Worm (Caenorhabditis elegans) whole organism, L4 larva: ENCODE data around the gene eat-3.

Experiments
- F26F4.8 ChIP-seq: fragments of 200-800 bp; sonication (Bioruptor generic); conservative IDR thresholded peaks from 2 replicates; pipeline ENCODE4 v1.3.6; 2022; ENCODE audit warnings: missing genetic modification characterization, missing compliant biosample characterization
- R02D3.7 ChIP-seq: fragments of 150-350 bp; sonication (generic microtip); optimal IDR thresholded peaks from 3 replicates; lab custom pipeline; 2014; ENCODE audit warnings: missing biosample characterization, missing genetic modification characterization
- aha-1 ChIP-seq: fragments of 150-350 bp; peaks from one replicate; lab custom pipeline; 2014; ENCODE audit warnings: missing biosample characterization, missing genetic modification characterization
- aly-2 ChIP-seq: sonication (generic microtip); optimal IDR thresholded peaks from 2 replicates; lab custom pipeline; 2018; ENCODE audit warnings: missing biosample characterization, missing genetic modification characterization
- ceh-20 ChIP-seq: fragments of 200-800 bp; sonication (Bioruptor generic); IDR thresholded peaks from 2 replicates; pipeline ENCODE4 v1.3.6; 2022; ENCODE audit warnings: missing genetic modification reagents, missing genetic modification characterization, missing compliant biosample characterization
- ces-1 ChIP-seq: fragments of 150-350 bp; sonication (generic microtip); optimal IDR thresholded peaks from 4 replicates; lab custom pipeline; 2014; ENCODE audit warnings: missing biosample characterization, missing genetic modification reagents, missing genetic modification characterization
- cey-2 ChIP-seq: sonication (generic microtip); optimal IDR thresholded peaks from 3 replicates; lab custom pipeline; 2017; ENCODE audit warnings: missing genetic modification characterization, mild to moderate bottlenecking, missing compliant biosample characterization, antibody characterized with exemption, borderline replicate concordance; ENCODE audit not compliant: insufficient read depth
- ctbp-1 ChIP-seq: fragments of 200-800 bp; sonication (Bioruptor generic); IDR thresholded peaks from 2 replicates; pipeline ENCODE4 v1.3.6; 2022; ENCODE audit warnings: missing genetic modification reagents, missing genetic modification characterization, missing compliant biosample characterization
- daf-12 ChIP-seq: fragments of 150-350 bp; optimal IDR thresholded peaks from 2 replicates; lab custom pipeline; 2014; ENCODE audit warnings: missing biosample characterization, missing genetic modification reagents, missing genetic modification characterization
- daf-16 ChIP-seq, 3 experiments: sonication (generic microtip); optimal IDR thresholded peaks; 2 replicates each; lab custom pipeline; 2016 to 2017; ENCODE audit warnings: missing genetic modification characterization in 3 of 3, missing genetic modification reagents in 3 of 3, mild to moderate bottlenecking in 2 of 3, missing compliant biosample characterization in 2 of 3, missing biosample characterization in 1 of 3, moderate library complexity in 1 of 3
- dmd-9 ChIP-seq: fragments of 200-800 bp; sonication (Bioruptor generic); IDR thresholded peaks from 2 replicates; pipeline ENCODE4 v1.3.6; 2022; ENCODE audit warnings: missing genetic modification reagents, missing genetic modification characterization, missing compliant biosample characterization
- dpl-1 ChIP-seq: fragments of 150-350 bp; optimal IDR thresholded peaks from 2 replicates; lab custom pipeline; 2014; ENCODE audit warnings: missing biosample characterization, missing genetic modification reagents, missing genetic modification characterization
- dve-1 ChIP-seq: sonication (generic microtip); optimal IDR thresholded peaks from 2 replicates; lab custom pipeline; 2017; ENCODE audit warnings: antibody characterized with exemption, mild to moderate bottlenecking, missing genetic modification characterization, missing compliant biosample characterization; ENCODE audit not compliant: insufficient read depth
- egl-27 ChIP-seq: sonication (generic microtip); optimal IDR thresholded peaks from 3 replicates; lab custom pipeline; 2017; ENCODE audit warnings: missing biosample characterization, missing genetic modification reagents, missing genetic modification characterization
- fkh-10 ChIP-seq: fragments of 150-350 bp; optimal IDR thresholded peaks from 2 replicates; lab custom pipeline; 2014; ENCODE audit warnings: missing biosample characterization, missing genetic modification reagents, missing genetic modification characterization
- hlh-11 ChIP-seq: fragments of 200-800 bp; sonication (Bioruptor generic); optimal IDR thresholded peaks from 2 replicates; lab custom pipeline; 2018; ENCODE audit warnings: mild to moderate bottlenecking, missing genetic modification characterization, missing compliant biosample characterization
- lin-13 ChIP-seq: fragments of 150-350 bp; optimal IDR thresholded peaks from 2 replicates; lab custom pipeline; 2014; ENCODE audit warnings: missing biosample characterization, missing genetic modification reagents, missing genetic modification characterization
- lin-29 ChIP-seq: fragments of 200-800 bp; sonication (Bioruptor generic); IDR thresholded peaks from 2 replicates; pipeline ENCODE4 v1.3.6; 2022; ENCODE audit warnings: missing genetic modification reagents, missing genetic modification characterization, missing compliant biosample characterization
- lsy-2 ChIP-seq, 2 experiments: fragments of 150-350 bp in 1 of 2; sonication (generic microtip) in 1 of 2; optimal IDR thresholded peaks; 2 replicates each; lab custom pipeline; 2014 to 2017; ENCODE audit warnings: missing biosample characterization in 2 of 2, missing genetic modification characterization in 2 of 2
- mep-1 ChIP-seq: fragments of 150-350 bp; sonication (generic microtip); optimal IDR thresholded peaks from 3 replicates; lab custom pipeline; 2014; ENCODE audit warnings: missing biosample characterization, missing genetic modification characterization
- nhr-10 ChIP-seq: fragments of 150-350 bp; optimal IDR thresholded peaks from 2 replicates; lab custom pipeline; 2014; ENCODE audit warnings: missing biosample characterization, missing genetic modification characterization
- nhr-11 ChIP-seq: fragments of 150-350 bp; optimal IDR thresholded peaks from 2 replicates; lab custom pipeline; 2014; ENCODE audit warnings: missing biosample characterization, missing genetic modification characterization
- nhr-25 ChIP-seq: sonication (generic microtip); optimal IDR thresholded peaks from 2 replicates; lab custom pipeline; 2017; ENCODE audit warnings: missing genetic modification characterization, mild to moderate bottlenecking, missing compliant biosample characterization, antibody characterized with exemption, moderate library complexity, borderline replicate concordance; ENCODE audit not compliant: insufficient read depth
- nhr-41 ChIP-seq: fragments of 200-800 bp; sonication (Bioruptor generic); IDR thresholded peaks from 2 replicates; pipeline ENCODE4 v1.3.6; 2022; ENCODE audit warnings: missing genetic modification reagents, missing genetic modification characterization, missing compliant biosample characterization
- nhr-42 ChIP-seq: fragments of 200-800 bp; sonication (Bioruptor generic); IDR thresholded peaks from 2 replicates; pipeline ENCODE4 v1.3.6; 2022; ENCODE audit warnings: missing genetic modification characterization, missing compliant biosample characterization
- nhr-6 ChIP-seq: fragments of 150-350 bp; optimal IDR thresholded peaks from 2 replicates; lab custom pipeline; 2014; ENCODE audit warnings: missing biosample characterization, missing genetic modification characterization
- set-16 ChIP-seq: fragments of 200-800 bp; sonication (Bioruptor generic); IDR thresholded peaks from 2 replicates; pipeline ENCODE4 v1.3.6; 2022; ENCODE audit warnings: missing genetic modification reagents, missing genetic modification characterization, missing compliant biosample characterization
- unc-130 ChIP-seq: sonication (generic microtip); optimal IDR thresholded peaks from 2 replicates; lab custom pipeline; 2016; ENCODE audit warnings: missing genetic modification reagents, missing genetic modification characterization, missing compliant biosample characterization
- unc-62 ChIP-seq, 3 experiments: fragments of 150-350 bp in 1 of 3; sonication (generic microtip); optimal IDR thresholded peaks in 2 of 3; peaks in 1 of 3; 1 replicate in 1 of 3; 2 replicates in 2 of 3; lab custom pipeline; 2014 to 2017; ENCODE audit warnings: missing biosample characterization in 3 of 3, missing genetic modification characterization in 3 of 3, missing genetic modification reagents in 3 of 3, missing genotype in 1 of 3
- zag-1 ChIP-seq: fragments of 150-350 bp; optimal IDR thresholded peaks from 2 replicates; lab custom pipeline; 2014; ENCODE audit warnings: missing biosample characterization, missing genetic modification characterization
- zfp-2 ChIP-seq: sonication (generic microtip); optimal IDR thresholded peaks from 2 replicates; lab custom pipeline; 2016; ENCODE audit warnings: mild to moderate bottlenecking, missing genetic modification characterization, missing compliant biosample characterization
- zfp-3 ChIP-seq: fragments of 200-800 bp; sonication (Bioruptor generic); conservative IDR thresholded peaks from 2 replicates; pipeline ENCODE4 v1.3.6; 2022; ENCODE audit warnings: missing genetic modification reagents, missing genetic modification characterization, missing compliant biosample characterization
- zip-11 ChIP-seq: fragments of 200-800 bp; sonication (Bioruptor generic); IDR thresholded peaks from 2 replicates; pipeline ENCODE4 v1.3.6; 2022; ENCODE audit warnings: missing genetic modification characterization, missing compliant biosample characterization
- zip-2 ChIP-seq: fragments of 150-350 bp; optimal IDR thresholded peaks from 2 replicates; lab custom pipeline; 2014; ENCODE audit warnings: missing biosample characterization, missing genetic modification characterization
- ztf-7 ChIP-seq: fragments of 150-350 bp; optimal IDR thresholded peaks from 2 replicates; lab custom pipeline; 2014; ENCODE audit warnings: missing biosample characterization, missing genetic modification characterization

eat-3 gene

DNA sequence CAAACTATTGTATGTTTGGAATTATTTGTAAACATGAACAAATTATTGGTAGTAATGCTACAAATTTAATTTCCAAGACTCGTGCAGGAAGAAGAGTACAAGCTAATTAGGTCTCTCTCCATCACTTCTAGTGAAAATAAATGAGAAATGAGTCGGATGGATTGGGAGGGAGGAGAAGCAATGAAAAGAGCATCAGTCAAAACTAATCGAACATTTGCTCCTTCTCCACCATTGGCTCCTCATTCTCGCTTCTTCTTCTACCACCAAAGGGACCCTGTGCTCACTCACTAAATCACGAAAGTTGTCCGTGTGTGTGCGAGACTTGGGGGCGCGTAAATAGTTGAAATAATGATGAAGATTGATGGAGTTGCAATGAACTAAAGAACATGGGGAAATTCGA, 17.8 kb upstream of the eat-3 start:
- TF ChIP-seq zip-11 (GFP tag; lab: Robert Waterston, UW) = no peak
- TF ChIP-seq nhr-25 = no peak
- no peak for TF ChIP-seq egl-27
- no peak for TF ChIP-seq dve-1 (tag; lab: Kevin White, UChicago)
- TF ChIP-seq ceh-20 (GFP tag; lab: Robert Waterston, UW) = peak; percentile 61; the same call in 1 of the 2 replicates
- TF ChIP-seq unc-62 (GFP tag; optimal IDR thresholded peaks at IDR 0.05 in 1 of 2; lab: Kevin White, UChicago) = peak in 1 of 2 experiments; percentile 93
- TF ChIP-seq unc-62 (tag; optimal IDR thresholded peaks at IDR 0.05; lab: Kevin White, UChicago) = no peak
- TF ChIP-seq daf-16 (GFP tag; optimal IDR thresholded peaks at IDR 0.05; lab: Kevin White, UChicago) = peak in 1 of 2 experiments; percentile 49
- TF ChIP-seq daf-16 (tag; optimal IDR thresholded peaks at IDR 0.05; lab: Kevin White, UChicago) = no peak
- no peak for TF ChIP-seq lin-13 (GFP tag; lab: Kevin White, UChicago)
- TF ChIP-seq R02D3.7 (tag; lab: Kevin White, UChicago) = no peak
- no peak for TF ChIP-seq daf-12 (tag; lab: Kevin White, UChicago)
- TF ChIP-seq lsy-2 (tag; optimal IDR thresholded peaks at IDR 0.05; lab: Kevin White, UChicago) = peak in 1 of 2 experiments; percentile 19
- TF ChIP-seq aly-2 (tag; lab: Kevin White, UChicago) = no peak
- peak; percentile 54 for TF ChIP-seq nhr-11 (tag; lab: Kevin White, UChicago)
- TF ChIP-seq hlh-11 (tag; lab: Kevin White, UChicago) = peak; percentile 14
- no peak for TF ChIP-seq fkh-10 (GFP tag; lab: Kevin White, UChicago)
- TF ChIP-seq ztf-7 (tag; lab: Kevin White, UChicago) = no peak
- TF ChIP-seq aha-1 (tag; lab: Kevin White, UChicago) = peak; percentile 67
- no peak for TF ChIP-seq dpl-1 (GFP tag; lab: Kevin White, UChicago)
- no peak for TF ChIP-seq zfp-3 (GFP tag; lab: Robert Waterston, UW)
- TF ChIP-seq nhr-41 = no peak
- no peak for TF ChIP-seq lin-29 (GFP tag; lab: Robert Waterston, UW)
- TF ChIP-seq F26F4.8 = no peak
- TF ChIP-seq nhr-10 (tag; lab: Kevin White, UChicago) = no peak
- no peak for TF ChIP-seq nhr-6 (tag; lab: Kevin White, UChicago)
- TF ChIP-seq zag-1 (tag; lab: Kevin White, UChicago) = no peak

DNA sequence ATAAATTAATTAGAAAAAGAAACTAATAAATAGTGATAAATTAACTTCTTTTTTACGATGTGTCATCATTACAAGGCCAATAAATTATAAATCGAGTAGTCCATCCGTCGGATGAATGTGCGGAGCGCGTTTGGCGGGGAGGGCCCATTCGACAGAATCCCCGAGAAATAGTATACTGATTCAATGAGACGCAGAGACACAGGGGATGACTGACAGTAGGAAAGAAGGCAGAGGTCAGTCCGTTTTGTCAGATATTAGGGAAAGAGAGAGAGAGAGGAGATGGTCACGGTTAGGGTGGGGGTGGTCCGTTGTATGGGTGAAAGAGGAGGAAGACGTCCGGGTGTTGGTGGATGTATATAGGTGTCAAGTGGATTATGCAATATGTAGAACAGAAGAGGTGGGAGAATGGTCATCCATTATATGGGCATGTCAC, 16.0 kb upstream of the eat-3 start:
- TF ChIP-seq unc-62 (GFP tag; optimal IDR thresholded peaks at IDR 0.05 in 1 of 2; lab: Kevin White, UChicago) (peak in 1 of 2 experiments; percentile 79), unc-62 (tag; optimal IDR thresholded peaks at IDR 0.05; lab: Kevin White, UChicago) (no peak), set-16 (GFP tag; lab: Robert Waterston, UW) (no peak)

DNA sequence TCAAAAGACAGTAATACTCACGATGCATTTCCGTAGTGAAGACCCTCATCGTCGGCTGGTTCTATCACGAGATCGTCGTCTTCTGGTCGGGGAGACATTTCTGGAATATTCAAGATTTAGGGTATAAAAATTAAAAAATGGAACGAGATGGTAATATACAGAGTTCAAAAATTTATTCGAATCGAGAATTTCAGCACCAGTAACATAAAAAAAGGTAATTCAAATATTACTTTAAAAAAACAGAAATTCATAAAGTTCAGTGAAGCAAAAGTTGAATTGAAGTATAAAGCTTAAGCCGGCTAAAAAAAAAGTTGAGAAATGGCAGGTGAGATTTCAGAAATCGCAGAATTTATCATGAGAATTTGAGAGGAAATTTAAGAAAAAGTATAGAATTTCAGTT, 14.5 kb upstream of the eat-3 start, which contains the start of gene cam-1:
Gene cam-1 (minus strand): TSS at position 101 of the 400 bp plus-strand sequence.
- TF ChIP-seq aha-1 (tag; lab: Kevin White, UChicago) (peak; percentile 71), zfp-2 (tag; lab: Kevin White, UChicago) (no peak)
- TF ChIP-seq, all 104 proteins: peak for 1

DNA sequence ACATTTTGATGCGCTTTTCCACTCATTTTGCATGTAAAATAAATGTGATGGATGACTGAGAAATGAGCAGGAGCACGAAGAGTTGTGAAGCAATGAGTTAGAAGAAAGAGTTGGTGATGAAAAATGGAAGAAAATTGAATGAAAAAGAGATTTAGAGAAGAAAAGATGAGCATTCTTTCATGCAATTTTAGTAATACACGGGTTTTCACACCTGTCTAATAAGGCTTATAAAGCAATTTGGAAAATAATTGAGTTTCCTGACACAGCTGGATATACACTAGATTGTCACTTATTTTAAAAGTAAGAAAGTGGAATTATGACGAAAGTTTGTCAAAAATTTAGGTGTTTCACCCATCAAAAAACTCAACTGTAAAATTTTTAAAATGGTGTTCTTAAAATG, 13.9 kb upstream of the eat-3 start:
- TF ChIP-seq dmd-9 (GFP tag; lab: Robert Waterston, UW) = no peak
- TF ChIP-seq unc-130 (GFP tag; lab: Kevin White, UChicago) = no peak

DNA sequence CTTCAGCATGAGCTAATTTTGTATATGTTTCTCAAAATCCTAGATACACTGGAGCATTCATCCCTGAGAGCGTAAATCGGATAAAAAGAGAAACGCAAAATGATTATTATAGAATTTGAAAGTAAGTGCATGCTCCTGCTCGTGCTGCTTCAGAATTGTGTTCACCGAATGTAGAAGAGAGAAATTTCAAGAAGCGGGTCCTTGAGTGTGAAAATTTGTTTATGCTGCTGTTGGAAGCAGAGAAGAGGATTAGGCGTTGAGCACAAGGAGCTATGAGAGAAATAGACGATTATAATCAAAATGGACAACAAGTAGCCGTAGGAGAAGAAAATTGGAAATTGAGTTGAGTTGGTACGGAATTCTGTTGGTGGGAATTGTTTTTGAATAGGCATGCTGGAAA, 13.0 kb upstream of the eat-3 start:
- TF ChIP-seq lsy-2 (tag; optimal IDR thresholded peaks at IDR 0.05; lab: Kevin White, UChicago) = no peak
- no peak for TF ChIP-seq cey-2 (tag; lab: Kevin White, UChicago)
- peak; percentile 89 for TF ChIP-seq fkh-10 (GFP tag; lab: Kevin White, UChicago)
- no peak for TF ChIP-seq R02D3.7 (tag; lab: Kevin White, UChicago)
- TF ChIP-seq nhr-42 (GFP tag; lab: Robert Waterston, UW) = no peak
- TF ChIP-seq zip-2 = no peak
- TF ChIP-seq mep-1 (tag; lab: Kevin White, UChicago) = no peak
- TF ChIP-seq ctbp-1 = peak; percentile 43; the same call in 1 of the 2 replicates
- TF ChIP-seq ztf-7 (tag; lab: Kevin White, UChicago) = no peak
- TF ChIP-seq ces-1 (GFP tag; lab: Kevin White, UChicago) = peak; percentile 40
